Fruit fly (Drosophila melanogaster) whole organism, embryonic: ENCODE results near the gene CG5506.
A peak's percentile ranks its signal among the peaks of the same experiment; 100 is the strongest.

Source experiments
- Ada2b ChIP-seq: fragments of 200-800 bp; sonication (Bioruptor generic); IDR thresholded peaks from 2 replicates; pipeline ENCODE4 v1.3.6; 2022; ENCODE audit warnings: missing biosample characterization, missing genetic modification characterization
- CG10267 ChIP-seq: fragments of 200-800 bp; sonication (Bioruptor generic); optimal IDR thresholded peaks from 2 replicates; lab custom pipeline; 2018; ENCODE audit warnings: missing biosample characterization, mild to moderate bottlenecking, missing genetic modification characterization, moderate library complexity
- CG10543 ChIP-seq: fragments of 200-800 bp; sonication (Bioruptor generic); optimal IDR thresholded peaks from 3 replicates; lab custom pipeline; 2017; ENCODE audit warnings: missing biosample characterization, mild to moderate bottlenecking, missing genetic modification characterization, moderate library complexity
- CG11456 ChIP-seq: fragments of 200-800 bp; sonication (Bioruptor generic); IDR thresholded peaks from 3 replicates; pipeline ENCODE4 v1.3.6; 2022; ENCODE audit warnings: missing biosample characterization, missing genetic modification characterization
- CG12659 ChIP-seq: fragments of 200-800 bp; sonication (Bioruptor generic); optimal IDR thresholded peaks from 3 replicates; lab custom pipeline; 2017; ENCODE audit warnings: mild to moderate bottlenecking, missing biosample characterization, missing genetic modification reagents, missing genetic modification characterization
- CG12769 ChIP-seq: fragments of 200-800 bp; sonication (Bioruptor generic); optimal IDR thresholded peaks from 2 replicates; lab custom pipeline; 2019; ENCODE audit warnings: missing biosample characterization, mild to moderate bottlenecking, missing genetic modification characterization, moderate library complexity
- CG17612 ChIP-seq: fragments of 200-800 bp; sonication (Bioruptor generic); IDR thresholded peaks from 2 replicates; pipeline ENCODE4 v1.3.6; 2022; ENCODE audit warnings: missing biosample characterization, missing genetic modification characterization
- CG17802 ChIP-seq: fragments of 200-800 bp; sonication (Bioruptor generic); optimal IDR thresholded peaks from 2 replicates; lab custom pipeline; 2018; ENCODE audit warnings: missing biosample characterization, mild to moderate bottlenecking, missing genetic modification characterization, moderate library complexity
- CG31224 ChIP-seq: fragments of 200-800 bp; sonication (Bioruptor generic); IDR thresholded peaks from 2 replicates; pipeline ENCODE4 v1.3.6; 2022; ENCODE audit warnings: missing biosample characterization, missing genetic modification characterization
- CG3163 ChIP-seq: fragments of 200-800 bp; sonication (Bioruptor generic); optimal IDR thresholded peaks from 3 replicates; lab custom pipeline; 2016; ENCODE audit warnings: missing biosample characterization, missing genetic modification characterization
- CG4282 ChIP-seq: fragments of 200-800 bp; sonication (Bioruptor generic); optimal IDR thresholded peaks from 2 replicates; lab custom pipeline; 2016; ENCODE audit warnings: missing biosample characterization, missing genetic modification characterization
- CG4617 ChIP-seq: fragments of 200-800 bp; sonication (Bioruptor generic); optimal IDR thresholded peaks from 3 replicates; lab custom pipeline; 2016; ENCODE audit warnings: missing biosample characterization, missing genetic modification characterization, borderline replicate concordance
- CG6683 ChIP-seq: fragments of 200-800 bp; sonication (Bioruptor generic); optimal IDR thresholded peaks from 2 replicates; lab custom pipeline; 2017; ENCODE audit warnings: missing biosample characterization, mild to moderate bottlenecking, missing genetic modification characterization, missing genetic modification reagents
- CG6791 ChIP-seq: fragments of 200-800 bp; sonication (Bioruptor generic); IDR thresholded peaks from 3 replicates; pipeline ENCODE4 v1.3.6; 2022; ENCODE audit warnings: missing biosample characterization, missing genetic modification characterization; ENCODE audit not compliant: partially characterized antibody
- CG7987 ChIP-seq: fragments of 200-800 bp; sonication (Bioruptor generic); optimal IDR thresholded peaks from 2 replicates; lab custom pipeline; 2018; ENCODE audit warnings: missing biosample characterization, mild to moderate bottlenecking, missing genetic modification characterization, moderate library complexity
- CG8765 ChIP-seq: fragments of 200-800 bp; sonication (Bioruptor generic); IDR thresholded peaks from 2 replicates; pipeline ENCODE4 v1.3.6; 2022; ENCODE audit warnings: missing biosample characterization, missing genetic modification characterization
- CG8944 ChIP-seq: fragments of 200-800 bp; sonication (Bioruptor generic); optimal IDR thresholded peaks from 3 replicates; lab custom pipeline; 2016; ENCODE audit warnings: missing biosample characterization, missing genetic modification characterization
- CG9727 ChIP-seq: fragments of 200-800 bp; sonication (Bioruptor generic); optimal IDR thresholded peaks from 3 replicates; lab custom pipeline; 2017; ENCODE audit warnings: missing biosample characterization, mild to moderate bottlenecking, missing genetic modification characterization
- Chrac-16 ChIP-seq: fragments of 200-800 bp; sonication (Bioruptor generic); optimal IDR thresholded peaks from 3 replicates; lab custom pipeline; 2016; ENCODE audit warnings: missing biosample characterization, missing genetic modification characterization
- D19A ChIP-seq: fragments of 200-800 bp; optimal IDR thresholded peaks from 3 replicates; lab custom pipeline; 2019; ENCODE audit warnings: missing biosample characterization, mild to moderate bottlenecking, missing genetic modification characterization, moderate library complexity
- Dll ChIP-seq: fragments of 200-800 bp; sonication (Bioruptor generic); IDR thresholded peaks from 4 replicates; pipeline ENCODE4 v1.3.6; 2022; ENCODE audit warnings: missing biosample characterization, missing genetic modification characterization; ENCODE audit not compliant: partially characterized antibody
- Doc2 ChIP-seq: fragments of 200-800 bp; sonication (Bioruptor generic); IDR thresholded peaks from 2 replicates; pipeline ENCODE4 v1.3.6; 2022; ENCODE audit warnings: missing biosample characterization, missing genetic modification characterization
- E2f2 ChIP-seq: fragments of 200-800 bp; sonication (Bioruptor generic); IDR thresholded peaks from 2 replicates; pipeline ENCODE4 v1.3.6; 2022; ENCODE audit warnings: missing biosample characterization, missing genetic modification characterization
- ERR ChIP-seq: fragments of 200-800 bp; sonication (Bioruptor generic); optimal IDR thresholded peaks from 2 replicates; lab custom pipeline; 2016; ENCODE audit warnings: missing biosample characterization, missing genetic modification characterization
- GATAe ChIP-seq: fragments of 200-800 bp; sonication (Bioruptor generic); conservative IDR thresholded peaks from 2 replicates; pipeline ENCODE4 v1.3.6; 2022; ENCODE audit warnings: missing biosample characterization, missing genetic modification characterization
- Hmx ChIP-seq: fragments of 200-800 bp; sonication (Bioruptor generic); optimal IDR thresholded peaks from 2 replicates; lab custom pipeline; 2016; ENCODE audit warnings: missing biosample characterization, missing genetic modification characterization
- Lim3 ChIP-seq: fragments of 200-800 bp; sonication (Bioruptor generic); IDR thresholded peaks from 2 replicates; pipeline ENCODE4 v1.3.6; 2022; ENCODE audit warnings: missing biosample characterization, missing genetic modification characterization
- MBD-R2 ChIP-seq: fragments of 200-800 bp; sonication (Bioruptor generic); IDR thresholded peaks from 2 replicates; pipeline ENCODE4 v1.3.6; 2022; ENCODE audit warnings: missing biosample characterization, missing genetic modification characterization
- Nf-YC ChIP-seq: fragments of 200-800 bp; optimal IDR thresholded peaks from 3 replicates; lab custom pipeline; 2019; ENCODE audit warnings: missing biosample characterization, mild to moderate bottlenecking, missing genetic modification characterization, moderate library complexity
- ac ChIP-seq: fragments of 200-800 bp; sonication (Bioruptor generic); optimal IDR thresholded peaks from 3 replicates; lab custom pipeline; 2017; ENCODE audit warnings: missing biosample characterization, mild to moderate bottlenecking, missing genetic modification characterization
- amos ChIP-seq: fragments of 200-800 bp; sonication (Bioruptor generic); IDR thresholded peaks from 2 replicates; pipeline ENCODE4 v1.3.6; 2022; ENCODE audit warnings: missing biosample characterization, missing genetic modification characterization; ENCODE audit not compliant: partially characterized antibody
- caup ChIP-seq: fragments of 200-800 bp; sonication (Bioruptor generic); optimal IDR thresholded peaks from 3 replicates; lab custom pipeline; 2017; ENCODE audit warnings: missing biosample characterization, mild to moderate bottlenecking, missing genetic modification characterization, moderate library complexity; ENCODE audit not compliant: severe bottlenecking
- chinmo ChIP-seq: fragments of 200-800 bp; sonication (Bioruptor generic); IDR thresholded peaks from 4 replicates; pipeline ENCODE4 v1.3.6; 2022; ENCODE audit warnings: missing biosample characterization, missing genetic modification characterization; ENCODE audit not compliant: partially characterized antibody
- dan ChIP-seq: fragments of 200-800 bp; sonication (Bioruptor generic); IDR thresholded peaks from 2 replicates; pipeline ENCODE4 v1.3.6; 2022; ENCODE audit warnings: missing biosample characterization, missing genetic modification characterization
- dati ChIP-seq: fragments of 200-800 bp; sonication (Bioruptor generic); IDR thresholded peaks from 2 replicates; pipeline ENCODE4 v1.3.6; 2022; ENCODE audit warnings: missing biosample characterization, missing genetic modification characterization
- ind ChIP-seq: fragments of 200-800 bp; sonication (Bioruptor generic); optimal IDR thresholded peaks from 3 replicates; lab custom pipeline; 2016; ENCODE audit warnings: missing biosample characterization, missing genetic modification characterization
- klu ChIP-seq: fragments of 200-800 bp; sonication (Bioruptor generic); IDR thresholded peaks from 2 replicates; pipeline ENCODE4 v1.3.6; 2022; ENCODE audit warnings: missing biosample characterization, missing genetic modification characterization
- knrl ChIP-seq: fragments of 200-800 bp; sonication (Bioruptor generic); IDR thresholded peaks from 3 replicates; pipeline ENCODE4 v1.3.6; 2022; ENCODE audit warnings: missing biosample characterization, missing genetic modification characterization; ENCODE audit not compliant: partially characterized antibody
- lab ChIP-seq: fragments of 200-800 bp; sonication (Bioruptor generic); optimal IDR thresholded peaks from 3 replicates; lab custom pipeline; 2017; ENCODE audit warnings: missing biosample characterization, missing genetic modification characterization, mild to moderate bottlenecking, moderate library complexity, missing genetic modification reagents
- lilli ChIP-seq: fragments of 200-800 bp; sonication (Bioruptor generic); optimal IDR thresholded peaks from 3 replicates; lab custom pipeline; 2016; ENCODE audit warnings: missing biosample characterization, missing genetic modification characterization
- pzg ChIP-seq: fragments of 200-800 bp; sonication (Bioruptor generic); optimal IDR thresholded peaks from 3 replicates; lab custom pipeline; 2018; ENCODE audit warnings: missing biosample characterization, mild to moderate bottlenecking, missing genetic modification characterization, moderate library complexity
- row ChIP-seq: fragments of 200-800 bp; sonication (Bioruptor generic); IDR thresholded peaks from 3 replicates; pipeline ENCODE4 v1.3.6; 2022; ENCODE audit warnings: missing biosample characterization, missing genetic modification characterization
- shn ChIP-seq: fragments of 200-800 bp; sonication (Bioruptor generic); optimal IDR thresholded peaks from 3 replicates; lab custom pipeline; 2016; ENCODE audit warnings: missing biosample characterization, missing genetic modification characterization
- slou ChIP-seq: fragments of 200-800 bp; sonication (Bioruptor generic); optimal IDR thresholded peaks from 3 replicates; lab custom pipeline; 2016; ENCODE audit warnings: missing biosample characterization, missing genetic modification characterization
- slp2 ChIP-seq: fragments of 200-800 bp; sonication (Bioruptor generic); optimal IDR thresholded peaks from 2 replicates; lab custom pipeline; 2016; ENCODE audit warnings: missing biosample characterization, missing genetic modification characterization
- ttk ChIP-seq: fragments of 200-800 bp; sonication (Bioruptor generic); IDR thresholded peaks from 2 replicates; pipeline ENCODE4 v2.1.2; 2022; ENCODE audit warnings: missing biosample characterization, missing genetic modification characterization
- vnd ChIP-seq: fragments of 200-800 bp; sonication (Bioruptor generic); IDR thresholded peaks from 3 replicates; pipeline ENCODE4 v1.3.6; 2022; ENCODE audit warnings: missing biosample characterization, missing genetic modification characterization; ENCODE audit not compliant: partially characterized antibody
- wek ChIP-seq: fragments of 200-800 bp; sonication (Bioruptor generic); optimal IDR thresholded peaks from 3 replicates; lab custom pipeline; 2018; ENCODE audit warnings: missing biosample characterization, mild to moderate bottlenecking, missing genetic modification characterization, moderate library complexity

CG5506 gene

dm6 chr3L:17842892-17843703, 41.1 kb downstream of the CG5506 start, which contains the start of gene CG5567 (continued):
- TF ChIP-seq slou (GFP tag; lab: Kevin White, UChicago) (no peak), E2f2 (GFP tag; lab: Robert Waterston, UW) (peak; percentile 88), MBD-R2 (GFP tag; lab: Robert Waterston, UW) (0 out of 2 replicates have a peak, but pooled peaks have one; percentile 41), CG17802 (tag; lab: Kevin White, UChicago) (no peak), dati (GFP tag; lab: Robert Waterston, UW) (no peak), CG9727 (GFP tag; lab: Kevin White, UChicago) (no peak), lab (GFP tag; lab: Kevin White, UChicago) (peak; percentile 42), CG31224 (GFP tag; lab: Robert Waterston, UW) (no peak), pzg (peak; percentile 30), CG6683 (no peak), Hmx (GFP tag; lab: Kevin White, UChicago) (no peak), CG12659 (GFP tag; lab: Kevin White, UChicago) (peak; percentile 20), Nf-YC (tag; lab: Kevin White, UChicago) (peak; percentile 36), dan (GFP tag; lab: Robert Waterston, UW) (no peak), ac (GFP tag; lab: Kevin White, UChicago) (no peak), ERR (GFP tag; lab: Kevin White, UChicago) (peak; percentile 80), ind (no peak), CG4617 (no peak), GATAe (no peak), Doc2 (no peak), CG6791 (GFP tag; lab: Robert Waterston, UW) (peak; percentile 33; the same call in 1 of the 3 replicates), row (GFP tag; lab: Robert Waterston, UW) (peak; percentile 87), Lim3 (GFP tag; lab: Robert Waterston, UW) (no peak), CG12769 (tag; lab: Kevin White, UChicago) (peak; percentile 17), ttk (GFP tag; lab: Robert Waterston, UW) (no peak)

dm6 chr3L:17841085-17841606, 43.0 kb downstream of the CG5506 start, which contains the start of gene CG5577:
CG5577 (minus strand) TSS chr3L:17841427.
- TF ChIP-seq CG11456 (GFP tag; lab: Robert Waterston, UW) (0 out of 3 replicates have a peak, but pooled peaks have one; percentile 21), CG17612 (GFP tag; lab: Robert Waterston, UW) (no peak), Ada2b (GFP tag; lab: Robert Waterston, UW) (peak; percentile 25; the same call in 1 of the 2 replicates), wek (GFP tag; lab: Kevin White, UChicago) (no peak), chinmo (GFP tag; lab: Robert Waterston, UW) (peak; percentile 86; the same call in 3 of the 4 replicates), lab (GFP tag; lab: Kevin White, UChicago) (peak; percentile 69), CG7987 (GFP tag; lab: Kevin White, UChicago) (peak; percentile 28), CG3163 (GFP tag; lab: Kevin White, UChicago) (peak; percentile 14), vnd (GFP tag; lab: Robert Waterston, UW) (peak; percentile 60; the same call in 2 of the 3 replicates), Chrac-16 (GFP tag; lab: Kevin White, UChicago) (no peak), amos (GFP tag; lab: Robert Waterston, UW) (peak; percentile 65; the same call in 1 of the 2 replicates), shn (GFP tag; lab: Kevin White, UChicago) (peak; percentile 16), D19A (tag; lab: Kevin White, UChicago) (peak; percentile 69), CG8765 (GFP tag; lab: Robert Waterston, UW) (no peak), lilli (peak; percentile 30), CG8944 (GFP tag; lab: Kevin White, UChicago) (no peak), slp2 (GFP tag; lab: Kevin White, UChicago) (no peak), CG10267 (tag; lab: Kevin White, UChicago) (no peak), CG4282 (GFP tag; lab: Kevin White, UChicago) (no peak), klu (GFP tag; lab: Robert Waterston, UW) (no peak), knrl (GFP tag; lab: Robert Waterston, UW) (peak; percentile 56; the same call in 2 of the 3 replicates), caup (GFP tag; lab: Kevin White, UChicago) (peak; percentile 50), Dll (GFP tag; lab: Robert Waterston, UW) (peak; percentile 67), CG10543 (GFP tag; lab: Kevin White, UChicago) (peak; percentile 79)
